Worm (Caenorhabditis elegans): ENCODE data around the gene dsc-1.

DNA sequence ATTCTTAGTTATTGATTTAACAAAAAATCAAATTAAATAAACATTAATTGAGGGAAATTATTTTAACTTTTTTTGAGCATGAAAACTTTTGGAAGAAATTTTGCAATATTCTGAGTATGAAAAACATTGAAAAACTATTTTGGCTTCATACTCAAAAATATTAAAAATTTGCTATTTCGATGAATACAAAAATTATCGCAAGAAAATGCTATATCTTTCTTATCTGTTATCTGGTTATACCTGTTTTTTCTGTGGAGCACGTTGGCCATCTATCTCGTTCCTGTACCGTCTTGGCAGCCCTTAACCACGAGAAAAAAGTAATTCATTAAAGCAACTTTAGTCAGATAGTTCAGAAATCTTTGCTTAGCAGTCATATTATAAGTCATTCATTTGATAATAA lies 23.3 kb upstream of the dsc-1 start:
- TF ChIP-seq ceh-27 (GFP tag; optimal IDR thresholded peaks at IDR 0.05): no peak
- TF ChIP-seq ZK185.1 (tag; optimal IDR thresholded peaks at IDR 0.05; ENCODE audit: poor library complexity, severe bottlenecking): no peak
- TF ChIP-seq F57A8.1 (GFP tag; optimal IDR thresholded peaks at IDR 0.05): no peak
- TF ChIP-seq ccch-3 (GFP tag; optimal IDR thresholded peaks at IDR 0.05): no peak
- TF ChIP-seq ama-1 (optimal IDR thresholded peaks at IDR 0.05): no peak
- no peak for TF ChIP-seq ama-1 (GFP tag; optimal IDR thresholded peaks at IDR 0.05)
- TF ChIP-seq zim-3 (tag; optimal IDR thresholded peaks at IDR 0.05): no peak
